Fruit fly (Drosophila melanogaster) Kc167 (cell line): ENCODE measurements around the gene THG.

Source experiments
- Sin3A ChIP-seq: fragments of >200 bp; optimal IDR thresholded peaks from 2 replicates; lab custom pipeline; 2018; ENCODE audit warnings: missing external identifiers
- insv ChIP-seq: fragments of >200 bp; optimal IDR thresholded peaks from 3 replicates; lab custom pipeline; 2018; ENCODE audit warnings: missing external identifiers
- psq ChIP-seq: fragments of >200 bp; optimal IDR thresholded peaks from 2 replicates; lab custom pipeline; 2017; ENCODE audit warnings: missing external identifiers
- ttk ChIP-seq: sonication (Bioruptor generic); optimal IDR thresholded peaks from 2 replicates; lab custom pipeline; 2017; ENCODE audit warnings: missing external identifiers

- TF ChIP-seq psq, result no peak
- no peak for TF ChIP-seq Sin3A (lab: Kevin White, UChicago)
- TF ChIP-seq insv (lab: Kevin White, UChicago), result no peak
- no peak for TF ChIP-seq ttk (lab: Kevin White, UChicago)
Observed at dm6 chr2L:15039309-15039772, 29.8 kb upstream of the THG start.
